Worm (Caenorhabditis elegans): Measurements from ENCODE around the gene vamp-7.

DNA sequence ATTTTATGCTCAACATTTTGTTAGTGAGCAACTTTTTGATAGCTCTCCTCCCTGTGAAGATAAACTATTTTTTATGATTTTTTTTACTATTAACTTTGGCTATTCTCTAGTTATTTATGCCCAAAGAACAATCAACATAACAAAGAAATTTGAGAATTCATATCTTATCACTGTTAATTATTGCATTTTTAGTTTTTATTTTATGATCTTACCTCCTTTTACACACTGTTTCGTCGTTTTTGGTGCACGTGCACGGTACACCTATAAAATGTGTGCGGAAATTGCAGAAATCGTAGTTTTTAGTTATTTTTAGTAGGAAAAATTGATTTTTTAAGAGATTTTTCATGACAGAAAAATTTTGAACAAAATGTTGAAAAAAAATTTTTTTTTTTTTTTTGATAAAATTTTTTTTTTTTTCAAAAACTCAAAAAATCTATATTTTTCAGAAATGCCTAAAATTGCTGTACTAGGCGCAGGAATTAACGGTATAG is 5.9 kb downstream of the vamp-7 start, which contains the start of gene daao-1:
- TF ChIP-seq sma-9 (GFP tag; optimal IDR thresholded peaks at IDR 0.05), result no peak
- TF ChIP-seq sma-9 (tag; optimal IDR thresholded peaks at IDR 0.05), result no peak
- TF ChIP-seq nhr-237 (tag; optimal IDR thresholded peaks at IDR 0.05), result no peak
- no peak for TF ChIP-seq snpc-4 (tag; optimal IDR thresholded peaks at IDR 0.05)
- no peak for TF ChIP-seq fos-1 (tag; optimal IDR thresholded peaks at IDR 0.05)
- TF ChIP-seq ama-1 (optimal IDR thresholded peaks at IDR 0.05), result no peak
- TF ChIP-seq lin-13 (GFP tag; optimal IDR thresholded peaks at IDR 0.05), result no peak
- TF ChIP-seq elt-3 (tag; optimal IDR thresholded peaks at IDR 0.05), result no peak
- no peak for TF ChIP-seq R02D3.7 (tag; optimal IDR thresholded peaks at IDR 0.05)
- no peak for TF ChIP-seq nhr-11 (tag; optimal IDR thresholded peaks at IDR 0.05)
- TF ChIP-seq aly-2 (tag; optimal IDR thresholded peaks at IDR 0.05), result no peak
- TF ChIP-seq lsy-2 (tag; optimal IDR thresholded peaks at IDR 0.05), result no peak
- TF ChIP-seq zag-1 (tag; optimal IDR thresholded peaks at IDR 0.05), result no peak
- TF ChIP-seq ztf-11 (tag; optimal IDR thresholded peaks at IDR 0.05), result no peak
